Worm (Caenorhabditis elegans): ENCODE results near the gene irld-55.

irld-55 gene

ce11 chrIV:14019883-14020282 is at the start of gene irld-55, which contains the start of gene irld-56:
irld-55 (plus strand) TSS chrIV:14020198.
irld-56 (minus strand) TSS chrIV:14019983.
- TF ChIP-seq lin-39 (tag; optimal IDR thresholded peaks at IDR 0.05) (no peak), mab-5 (tag; optimal IDR thresholded peaks at IDR 0.05) (no peak), sma-9 (GFP tag; optimal IDR thresholded peaks at IDR 0.05) (no peak), sma-9 (tag; optimal IDR thresholded peaks at IDR 0.05) (no peak), unc-39 (tag; optimal IDR thresholded peaks at IDR 0.05) (no peak), elt-3 (tag; optimal IDR thresholded peaks at IDR 0.05) (no peak), F13H6.1 (tag; optimal IDR thresholded peaks at IDR 0.05) (no peak), unc-55 (GFP tag; optimal IDR thresholded peaks at IDR 0.05) (no peak), C34F6.9 (tag; optimal IDR thresholded peaks at IDR 0.05) (no peak), nhr-21 (tag; optimal IDR thresholded peaks at IDR 0.05) (no peak)

DNA sequence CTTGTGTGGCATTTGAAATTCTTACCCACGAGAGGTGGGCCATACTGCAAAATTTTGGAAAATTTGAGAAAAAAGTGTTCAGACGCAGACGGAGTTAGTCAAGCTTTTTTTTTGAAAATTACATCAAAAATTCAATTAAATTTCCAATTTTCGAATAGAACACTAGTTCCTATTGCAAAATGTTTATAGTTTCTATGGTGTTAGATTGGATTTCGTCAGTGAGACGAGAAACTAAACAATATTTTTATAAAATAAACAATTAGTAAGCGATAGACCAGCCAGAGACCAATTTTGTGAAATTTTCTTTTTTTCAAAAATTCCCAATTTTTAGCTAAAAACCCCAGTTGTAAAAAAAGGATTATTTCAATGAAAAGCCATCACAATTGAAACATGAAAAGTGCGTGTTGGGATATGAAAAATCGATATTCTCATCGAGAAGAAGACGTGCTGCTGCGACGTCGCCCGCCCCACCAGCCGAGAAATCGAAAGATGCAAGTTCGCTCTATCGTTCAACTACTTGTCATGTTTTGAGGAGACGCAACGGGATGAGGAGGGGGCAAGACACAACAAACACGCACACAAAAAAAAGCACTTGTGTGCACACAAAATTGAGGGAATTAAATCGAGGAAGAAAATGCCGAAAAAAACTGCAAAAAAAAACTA is 40.1 kb upstream of the irld-55 start, which contains the start of gene dnbp-1:
Gene dnbp-1 (minus strand): TSS at position 51 of the 663 bp plus-strand sequence.
- TF ChIP-seq fos-1 (tag; optimal IDR thresholded peaks at IDR 0.05) (peak; percentile 72), mab-5 (tag; optimal IDR thresholded peaks at IDR 0.05) (peak; percentile 55), unc-39 (tag; optimal IDR thresholded peaks at IDR 0.05) (no peak), sem-4 (tag; optimal IDR thresholded peaks at IDR 0.05) (peak; percentile 31), nhr-6 (tag; optimal IDR thresholded peaks at IDR 0.05) (no peak), nhr-25 (tag; optimal IDR thresholded peaks at IDR 0.05) (peak; percentile 33), lsy-2 (tag; optimal IDR thresholded peaks at IDR 0.05) (peak in 1 of 2 experiments; percentile 80), egl-27 (tag; optimal IDR thresholded peaks at IDR 0.05) (no peak), skn-1 (tag; optimal IDR thresholded peaks at IDR 0.05) (no peak), nhr-23 (tag; optimal IDR thresholded peaks at IDR 0.05) (no peak), mbf-1 (tag; optimal IDR thresholded peaks at IDR 0.05) (no peak), ztf-4 (tag; optimal IDR thresholded peaks at IDR 0.05) (no peak), unc-55 (GFP tag; optimal IDR thresholded peaks at IDR 0.05) (peak; percentile 81), ama-1 (optimal IDR thresholded peaks at IDR 0.05) (no peak), aly-2 (tag; optimal IDR thresholded peaks at IDR 0.05) (no peak), ztf-1 (GFP tag; conservative IDR thresholded peaks at IDR 0.05) (no peak), nhr-77 (tag; optimal IDR thresholded peaks at IDR 0.05) (no peak), ceh-82 (tag; optimal IDR thresholded peaks at IDR 0.05) (no peak), Y55F3AM.14 (GFP tag; optimal IDR thresholded peaks at IDR 0.05) (no peak), ZK546.5 (tag; optimal IDR thresholded peaks at IDR 0.05) (no peak), C34F6.9 (tag; optimal IDR thresholded peaks at IDR 0.05) (peak; percentile 89), snpc-4 (tag; optimal IDR thresholded peaks at IDR 0.05) (peak; percentile 78), elt-1 (tag; optimal IDR thresholded peaks at IDR 0.05) (no peak), nhr-10 (tag; optimal IDR thresholded peaks at IDR 0.05) (no peak), alr-1 (tag; optimal IDR thresholded peaks at IDR 0.05) (no peak), nhr-237 (tag; optimal IDR thresholded peaks at IDR 0.05) (no peak), unc-62 (GFP tag; optimal IDR thresholded peaks at IDR 0.05) (no peak), elt-3 (tag; optimal IDR thresholded peaks at IDR 0.05) (no peak), lin-11 (tag; optimal IDR thresholded peaks at IDR 0.05) (no peak), sma-3 (GFP tag; optimal IDR thresholded peaks at IDR 0.05) (no peak), nhr-12 (tag; optimal IDR thresholded peaks at IDR 0.05) (no peak), lin-13 (GFP tag; optimal IDR thresholded peaks at IDR 0.05) (peak; percentile 65), mdl-1 (tag; optimal IDR thresholded peaks at IDR 0.05) (no peak), crh-2 (tag; optimal IDR thresholded peaks at IDR 0.05) (peak; percentile 75), ztf-11 (tag; optimal IDR thresholded peaks at IDR 0.05) (no peak), lin-39 (tag; optimal IDR thresholded peaks at IDR 0.05) (no peak), blmp-1 (tag; optimal IDR thresholded peaks at IDR 0.05; ENCODE audit: insufficient read depth) (no peak), R02D3.7 (tag; optimal IDR thresholded peaks at IDR 0.05) (no peak), nhr-11 (tag; optimal IDR thresholded peaks at IDR 0.05) (no peak), dmd-4 (tag; optimal IDR thresholded peaks at IDR 0.05) (no peak), nhr-129 (tag; optimal IDR thresholded peaks at IDR 0.05) (peak; percentile 96), zag-1 (tag; optimal IDR thresholded peaks at IDR 0.05) (peak; percentile 72), gmeb-1 (tag; optimal IDR thresholded peaks at IDR 0.05) (peak; percentile 29), nhr-21 (tag; optimal IDR thresholded peaks at IDR 0.05) (no peak), peb-1 (tag; optimal IDR thresholded peaks at IDR 0.05) (no peak), sma-9 (GFP tag; optimal IDR thresholded peaks at IDR 0.05) (peak; percentile 22), sma-9 (tag; optimal IDR thresholded peaks at IDR 0.05) (no peak), ceh-16 (tag; optimal IDR thresholded peaks at IDR 0.05) (no peak), F13H6.1 (tag; optimal IDR thresholded peaks at IDR 0.05) (peak; percentile 75)

Data from whole organism, L2 larva.